Worm (Caenorhabditis elegans) whole organism, young adult: ENCODE measurements around the gene hpo-31.

Experiments
- B0019.2 ChIP-seq: fragments of 200-800 bp; sonication (Bioruptor generic); conservative IDR thresholded peaks from 2 replicates; pipeline ENCODE4 v1.3.6; 2022; ENCODE audit warnings: missing genetic modification reagents, missing genetic modification characterization, missing compliant biosample characterization
- F23B12.7 ChIP-seq: sonication (generic microtip); optimal IDR thresholded peaks from 2 replicates; lab custom pipeline; 2017; ENCODE audit warnings: missing genetic modification characterization, mild to moderate bottlenecking, missing compliant biosample characterization, antibody characterized with exemption, moderate library complexity; ENCODE audit not compliant: insufficient read depth
- F52B5.7 ChIP-seq: sonication (generic microtip); optimal IDR thresholded peaks from 2 replicates; lab custom pipeline; 2016; ENCODE audit warnings: mild to moderate bottlenecking, missing genetic modification characterization, missing compliant biosample characterization
- dpl-1 ChIP-seq: fragments of 150-350 bp; optimal IDR thresholded peaks from 2 replicates; lab custom pipeline; 2014; ENCODE audit warnings: missing biosample characterization, missing genetic modification reagents, missing genetic modification characterization
- lir-1 ChIP-seq: fragments of 200-800 bp; sonication (Bioruptor generic); conservative IDR thresholded peaks from 2 replicates; pipeline ENCODE4 v1.3.6; 2022; ENCODE audit warnings: missing genetic modification reagents, missing genetic modification characterization, missing compliant biosample characterization
- unc-62 ChIP-seq: fragments of 150-350 bp; optimal IDR thresholded peaks from 2 replicates; lab custom pipeline; 2014; ENCODE audit warnings: missing biosample characterization, missing genetic modification reagents, missing genetic modification characterization
- ztf-18 ChIP-seq: sonication (generic microtip); optimal IDR thresholded peaks from 2 replicates; lab custom pipeline; 2016; ENCODE audit warnings: missing genotype, mild to moderate bottlenecking, missing genetic modification characterization, missing compliant biosample characterization

- no peak for TF ChIP-seq B0019.2 (GFP tag; lab: Robert Waterston, UW)
- TF ChIP-seq lir-1 (GFP tag; lab: Robert Waterston, UW), result no peak
- TF ChIP-seq F23B12.7 (tag; lab: Kevin White, UChicago), result no peak
- TF ChIP-seq dpl-1 (GFP tag; lab: Kevin White, UChicago), result no peak
- TF ChIP-seq ztf-18 (tag; lab: Kevin White, UChicago), result no peak
- TF ChIP-seq unc-62 (GFP tag; lab: Kevin White, UChicago), result no peak
- TF ChIP-seq F52B5.7 (tag; lab: Kevin White, UChicago), result no peak
Observed at ce11 chrV:13845136-13845535, 22.3 kb downstream of the hpo-31 start, which contains the start of gene srx-131.
